Worm (Caenorhabditis elegans): ENCODE data around the gene nhr-209.

- TF ChIP-seq mdl-1 (tag; optimal IDR thresholded peaks at IDR 0.05) (no peak), nhr-12 (tag; optimal IDR thresholded peaks at IDR 0.05) (no peak), blmp-1 (tag; optimal IDR thresholded peaks at IDR 0.05; ENCODE audit: insufficient read depth) (no peak), zag-1 (tag; optimal IDR thresholded peaks at IDR 0.05) (no peak), fos-1 (tag; optimal IDR thresholded peaks at IDR 0.05) (no peak), alr-1 (tag; optimal IDR thresholded peaks at IDR 0.05) (no peak), unc-62 (GFP tag; optimal IDR thresholded peaks at IDR 0.05) (no peak), snpc-4 (tag; optimal IDR thresholded peaks at IDR 0.05) (no peak), nhr-25 (tag; optimal IDR thresholded peaks at IDR 0.05) (no peak)
Measured at ce11 chrV:12115150-12115549, 17.2 kb downstream of the nhr-209 start.

Measured in whole organism, L2 larva.